Fruit fly (Drosophila melanogaster): Measurements from ENCODE around the gene Unc-76.
A peak's percentile ranks its signal among the peaks of the same experiment; 100 is the strongest.

dm6 chrX:2123965-2124688 is 43.7 kb downstream of the Unc-76 start:
- no peak for TF ChIP-seq insv (optimal IDR thresholded peaks at IDR 0.05)
- peak; percentile 51 for TF ChIP-seq psq (optimal IDR thresholded peaks at IDR 0.05)
- TF ChIP-seq ttk (optimal IDR thresholded peaks at IDR 0.05), result no peak
